Worm (Caenorhabditis elegans) whole organism, L4 larva: ENCODE results near the gene F52G3.7.
A peak's percentile ranks its signal among the peaks of the same experiment; 100 is the strongest.

ENCODE experiments used
- F44E2.7 ChIP-seq: fragments of 200-800 bp; sonication (Bioruptor generic); IDR thresholded peaks from 2 replicates; pipeline ENCODE4 v2.1.2; 2022; ENCODE audit warnings: missing genetic modification characterization, missing compliant biosample characterization
- ceh-28 ChIP-seq: fragments of 150-350 bp; optimal IDR thresholded peaks from 2 replicates; lab custom pipeline; 2014; ENCODE audit warnings: missing biosample characterization, missing genetic modification reagents, missing genetic modification characterization
- dve-1 ChIP-seq: sonication (generic microtip); optimal IDR thresholded peaks from 2 replicates; lab custom pipeline; 2017; ENCODE audit warnings: antibody characterized with exemption, mild to moderate bottlenecking, missing genetic modification characterization, missing compliant biosample characterization; ENCODE audit not compliant: insufficient read depth
- fos-1 ChIP-seq: fragments of 150-350 bp; optimal IDR thresholded peaks from 2 replicates; lab custom pipeline; 2014; ENCODE audit warnings: missing biosample characterization, missing genetic modification characterization
- lin-15B ChIP-seq: fragments of 150-350 bp; sonication (generic microtip); optimal IDR thresholded peaks from 3 replicates; lab custom pipeline; 2014; ENCODE audit warnings: missing biosample characterization, missing genetic modification characterization
- lin-39 ChIP-seq: fragments of 150-350 bp; optimal IDR thresholded peaks from 2 replicates; lab custom pipeline; 2014; ENCODE audit warnings: missing biosample characterization, missing genetic modification reagents, missing genetic modification characterization
- nhr-77 ChIP-seq: fragments of 150-350 bp; optimal IDR thresholded peaks from 2 replicates; lab custom pipeline; 2014; ENCODE audit warnings: missing biosample characterization, missing genetic modification characterization
- pha-4 ChIP-seq, 2 experiments: fragments of 150-350 bp in 1 of 2; fragments of 200-800 bp in 1 of 2; sonication (Bioruptor generic) in 1 of 2; IDR thresholded peaks in 1 of 2; optimal IDR thresholded peaks in 1 of 2; 2 replicates each; pipeline versions ENCODE4 v1.3.6 to Lab custom; 2014 to 2022; ENCODE audit warnings: missing genetic modification characterization in 2 of 2, missing genetic modification reagents in 2 of 2, missing biosample characterization in 1 of 2, missing compliant biosample characterization in 1 of 2
- skn-1 ChIP-seq: fragments of 150-350 bp; optimal IDR thresholded peaks from 2 replicates; lab custom pipeline; 2014; ENCODE audit warnings: missing biosample characterization, missing genetic modification characterization
- unc-62 ChIP-seq, 3 experiments: fragments of 150-350 bp in 1 of 3; sonication (generic microtip); optimal IDR thresholded peaks in 2 of 3; peaks in 1 of 3; 1 replicate in 1 of 3; 2 replicates in 2 of 3; lab custom pipeline; 2014 to 2017; ENCODE audit warnings: missing biosample characterization in 3 of 3, missing genetic modification characterization in 3 of 3, missing genetic modification reagents in 3 of 3, missing genotype in 1 of 3

ce11 chrX:16942316-16942715 is 21.4 kb upstream of the F52G3.7 start:
- TF ChIP-seq fos-1 (tag; lab: Kevin White, UChicago) (no peak), ceh-28 (tag; lab: Kevin White, UChicago) (no peak), lin-15B (tag; lab: Kevin White, UChicago) (no peak), unc-62 (GFP tag; optimal IDR thresholded peaks at IDR 0.05 in 1 of 2; lab: Kevin White, UChicago) (peak in 1 of 2 experiments; percentile 92), unc-62 (tag; optimal IDR thresholded peaks at IDR 0.05; lab: Kevin White, UChicago) (no peak), lin-39 (tag; lab: Kevin White, UChicago) (no peak), F44E2.7 (GFP tag; lab: Robert Waterston, UW) (no peak), pha-4 (GFP tag; IDR thresholded peaks at IDR 0.05; lab: Robert Waterston, UW) (no peak), pha-4 (tag; optimal IDR thresholded peaks at IDR 0.05; lab: Kevin White, UChicago) (no peak), skn-1 (tag; lab: Kevin White, UChicago) (no peak), nhr-77 (no peak), dve-1 (tag; lab: Kevin White, UChicago) (no peak)
